Fruit fly (Drosophila melanogaster) whole organism, wandering third instar larva: ENCODE results near the gene CG45012.

Source experiments
- Abd-B ChIP-seq: fragments of >200 bp; optimal IDR thresholded peaks from 2 replicates; lab custom pipeline; 2017; ENCODE audit warnings: missing biosample characterization, missing genetic modification characterization
- CG32264 ChIP-seq: fragments of 200-800 bp; sonication (Bioruptor generic); optimal IDR thresholded peaks from 2 replicates; lab custom pipeline; 2016; ENCODE audit warnings: missing biosample characterization, missing genetic modification characterization
- CG9705 ChIP-seq: fragments of 200-800 bp; sonication (Bioruptor generic); optimal IDR thresholded peaks from 2 replicates; lab custom pipeline; 2018; ENCODE audit warnings: missing biosample characterization, mild to moderate bottlenecking, missing genetic modification characterization
- CrebA ChIP-seq: fragments of 200-800 bp; sonication (Bioruptor generic); optimal IDR thresholded peaks from 2 replicates; lab custom pipeline; 2016; ENCODE audit warnings: missing biosample characterization, mild to moderate bottlenecking, missing genetic modification characterization, borderline replicate concordance
- Dfd ChIP-seq: fragments of >200 bp; optimal IDR thresholded peaks from 2 replicates; lab custom pipeline; 2017; ENCODE audit warnings: missing biosample characterization, missing genetic modification characterization
- Dif ChIP-seq: fragments of 200-275, 200-300 bp; sonication (Bioruptor generic); optimal IDR thresholded peaks from 2 replicates; lab custom pipeline; 2018; ENCODE audit warnings: missing biosample characterization, missing genetic modification characterization; ENCODE audit not compliant: partially characterized antibody
- GATAd ChIP-seq: sonication (Bioruptor generic); optimal IDR thresholded peaks from 2 replicates; lab custom pipeline; 2016; ENCODE audit warnings: missing biosample characterization, missing genetic modification characterization
- HLH106 ChIP-seq: fragments of 200-800 bp; optimal IDR thresholded peaks from 3 replicates; lab custom pipeline; 2019; ENCODE audit warnings: missing biosample characterization, mild to moderate bottlenecking, missing genetic modification characterization, moderate library complexity
- Hnf4 ChIP-seq: fragments of 200-800 bp; sonication (Bioruptor generic); optimal IDR thresholded peaks from 2 replicates; lab custom pipeline; 2016; ENCODE audit warnings: missing biosample characterization, mild to moderate bottlenecking, missing genetic modification characterization
- Hr78 ChIP-seq: fragments of >200 bp; optimal IDR thresholded peaks from 2 replicates; lab custom pipeline; 2017; ENCODE audit warnings: missing biosample characterization, missing genetic modification characterization
- Hr83 ChIP-seq: fragments of 200-300 bp; sonication (Bioruptor generic); optimal IDR thresholded peaks from 2 replicates; lab custom pipeline; 2016; ENCODE audit warnings: missing biosample characterization, mild to moderate bottlenecking, missing genetic modification characterization, moderate library complexity; ENCODE audit not compliant: poor library complexity, severe bottlenecking
- Jra ChIP-seq: sonication (Bioruptor generic); optimal IDR thresholded peaks from 2 replicates; lab custom pipeline; 2016; ENCODE audit warnings: missing biosample characterization, missing genetic modification characterization
- Mio ChIP-seq: sonication (Bioruptor generic); optimal IDR thresholded peaks from 2 replicates; lab custom pipeline; 2016; ENCODE audit warnings: missing biosample characterization, missing genetic modification characterization
- Myc ChIP-seq: fragments of >200 bp; optimal IDR thresholded peaks from 2 replicates; lab custom pipeline; 2017
- N ChIP-seq: fragments of >200 bp; optimal IDR thresholded peaks from 2 replicates; lab custom pipeline; 2018; ENCODE audit warnings: missing biosample characterization, missing external identifiers, missing genetic modification characterization
- OdsH ChIP-seq: fragments of 200-800 bp; sonication (Bioruptor generic); optimal IDR thresholded peaks from 2 replicates; lab custom pipeline; 2016; ENCODE audit warnings: missing biosample characterization, mild to moderate bottlenecking, missing genetic modification characterization
- Rel ChIP-seq, 2 experiments: fragments of 200-800 bp; sonication (Bioruptor generic) in 1 of 2; optimal IDR thresholded peaks; 2 replicates in 1 of 2; 3 replicates in 1 of 2; lab custom pipeline; 2016 to 2019; ENCODE audit warnings: mild to moderate bottlenecking in 2 of 2, missing biosample characterization in 2 of 2, missing genetic modification characterization in 2 of 2, moderate library complexity in 1 of 2
- Sp1 ChIP-seq: fragments of 200-800 bp; sonication (Bioruptor generic); optimal IDR thresholded peaks from 3 replicates; lab custom pipeline; 2019; ENCODE audit warnings: missing biosample characterization, mild to moderate bottlenecking, missing genetic modification characterization, moderate library complexity
- Vsx2 ChIP-seq: fragments of 200-300, 225-300 bp; sonication (Bioruptor generic); optimal IDR thresholded peaks from 2 replicates; lab custom pipeline; 2018; ENCODE audit warnings: missing biosample characterization, missing genetic modification characterization; ENCODE audit not compliant: partially characterized antibody
- br ChIP-seq: fragments of 200-800 bp; sonication (Bioruptor generic); optimal IDR thresholded peaks from 2 replicates; lab custom pipeline; 2016; ENCODE audit warnings: missing biosample characterization, missing genetic modification characterization
- brk ChIP-seq: fragments of 200-800 bp; sonication (Bioruptor generic); optimal IDR thresholded peaks from 2 replicates; lab custom pipeline; 2016; ENCODE audit warnings: missing biosample characterization, mild to moderate bottlenecking, missing genetic modification characterization
- dl ChIP-seq, 2 experiments: fragments of 175-275, 200-275 bp in 1 of 2; fragments of 200-275 bp in 1 of 2; sonication (Bioruptor generic); optimal IDR thresholded peaks; lab custom pipeline; 2018; ENCODE audit warnings: mild to moderate bottlenecking in 2 of 2, missing biosample characterization in 2 of 2, missing genetic modification characterization in 2 of 2, moderate library complexity in 2 of 2; ENCODE audit not compliant: partially characterized antibody in 2 of 2, insufficient read depth in 1 of 2
- dmrt93B ChIP-seq: fragments of 200-800 bp; sonication (Bioruptor generic); optimal IDR thresholded peaks from 2 replicates; lab custom pipeline; 2018; ENCODE audit warnings: missing biosample characterization, mild to moderate bottlenecking, missing genetic modification characterization
- dsf ChIP-seq: sonication (Bioruptor generic); optimal IDR thresholded peaks from 2 replicates; lab custom pipeline; 2016; ENCODE audit warnings: missing biosample characterization, missing genetic modification characterization, borderline replicate concordance
- ey ChIP-seq: fragments of 200-800 bp; sonication (Bioruptor generic); optimal IDR thresholded peaks from 2 replicates; lab custom pipeline; 2016; ENCODE audit warnings: missing biosample characterization, missing genetic modification characterization
- foxo ChIP-seq, 2 experiments: fragments of 200-800 bp; sonication (Bioruptor generic); optimal IDR thresholded peaks; 2 replicates in 1 of 2; 3 replicates in 1 of 2; lab custom pipeline; 2016 to 2017; ENCODE audit warnings: missing biosample characterization in 2 of 2, missing genetic modification characterization in 2 of 2
- fru ChIP-seq: fragments of 200-800 bp; sonication (Bioruptor generic); optimal IDR thresholded peaks from 3 replicates; lab custom pipeline; 2016; ENCODE audit warnings: missing biosample characterization, mild to moderate bottlenecking, missing genetic modification characterization
- h ChIP-seq: fragments of 200-800 bp; sonication (Bioruptor generic); optimal IDR thresholded peaks from 3 replicates; lab custom pipeline; 2016; ENCODE audit warnings: missing biosample characterization, mild to moderate bottlenecking, missing genetic modification characterization
- jim ChIP-seq: fragments of 175-275, 200-325 bp; sonication (Bioruptor generic); optimal IDR thresholded peaks from 2 replicates; lab custom pipeline; 2016; ENCODE audit warnings: missing biosample characterization, mild to moderate bottlenecking, missing genetic modification characterization
- lola ChIP-seq: fragments of >200 bp; optimal IDR thresholded peaks from 2 replicates; lab custom pipeline; 2017; ENCODE audit warnings: missing biosample characterization, missing genetic modification characterization
- pan ChIP-seq: fragments of >200 bp; optimal IDR thresholded peaks from 2 replicates; lab custom pipeline; 2017
- psq ChIP-seq: fragments of 200-800 bp; sonication (Bioruptor generic); optimal IDR thresholded peaks from 3 replicates; lab custom pipeline; 2017; ENCODE audit warnings: missing biosample characterization, mild to moderate bottlenecking, missing genetic modification characterization, moderate library complexity
- rgr ChIP-seq: fragments of 200-800 bp; sonication (Bioruptor generic); optimal IDR thresholded peaks from 3 replicates; lab custom pipeline; 2016; ENCODE audit warnings: missing biosample characterization, mild to moderate bottlenecking, missing genetic modification characterization
- sage ChIP-seq: fragments of 200-800 bp; sonication (Bioruptor generic); optimal IDR thresholded peaks from 2 replicates; lab custom pipeline; 2016; ENCODE audit warnings: missing biosample characterization, mild to moderate bottlenecking, missing genetic modification characterization
- sv ChIP-seq: fragments of 200-800 bp; sonication (Bioruptor generic); optimal IDR thresholded peaks from 3 replicates; lab custom pipeline; 2016; ENCODE audit warnings: missing biosample characterization, missing genetic modification characterization
- tai ChIP-seq: sonication (Bioruptor generic); optimal IDR thresholded peaks from 2 replicates; lab custom pipeline; 2016; ENCODE audit warnings: missing biosample characterization, missing genetic modification characterization
- usp ChIP-seq: fragments of >200 bp; optimal IDR thresholded peaks from 2 replicates; lab custom pipeline; 2017; ENCODE audit warnings: missing biosample characterization, missing genetic modification characterization
- woc ChIP-seq: sonication (Bioruptor generic); optimal IDR thresholded peaks from 2 replicates; lab custom pipeline; 2016; ENCODE audit warnings: missing biosample characterization, mild to moderate bottlenecking, missing genetic modification characterization

The CG45012 gene

dm6 chr2L:11797127-11797526 lies 37.3 kb upstream of the CG45012 start:
- TF ChIP-seq Rel (GFP tag; optimal IDR thresholded peaks at IDR 0.05; lab: Kevin White, UChicago) (no peak), Rel (tag; optimal IDR thresholded peaks at IDR 0.05; lab: Kevin White, UChicago) (no peak), HLH106 (no peak), Hnf4 (GFP tag; lab: Kevin White, UChicago) (no peak), Dfd (GFP tag; lab: Kevin White, UChicago) (peak; percentile 95)

dm6 chr2L:11804228-11805044 lies 30.0 kb upstream of the CG45012 start:
- TF ChIP-seq jim (no peak), foxo (GFP tag; optimal IDR thresholded peaks at IDR 0.05; lab: Kevin White, UChicago) (no peak), OdsH (GFP tag; lab: Kevin White, UChicago) (no peak), dmrt93B (GFP tag; lab: Kevin White, UChicago) (no peak), usp (GFP tag; lab: Kevin White, UChicago) (no peak), Dif (GFP tag; lab: Kevin White, UChicago) (no peak), dsf (no peak), psq (GFP tag; lab: Kevin White, UChicago) (peak; percentile 70), Dfd (GFP tag; lab: Kevin White, UChicago) (peak; percentile 16), Abd-B (GFP tag; lab: Kevin White, UChicago) (no peak)
- TF ChIP-seq, all 38 proteins: peak for 2

dm6 chr2L:11806022-11806700 lies 28.2 kb upstream of the CG45012 start:
- TF ChIP-seq Hnf4 (GFP tag; lab: Kevin White, UChicago) (no peak), ey (GFP tag; lab: Kevin White, UChicago) (no peak), jim (no peak), OdsH (GFP tag; lab: Kevin White, UChicago) (peak; percentile 1), Myc (no peak), Abd-B (GFP tag; lab: Kevin White, UChicago) (no peak), Rel (GFP tag; optimal IDR thresholded peaks at IDR 0.05; lab: Kevin White, UChicago) (no peak), Rel (tag; optimal IDR thresholded peaks at IDR 0.05; lab: Kevin White, UChicago) (peak; percentile 42), Dfd (GFP tag; lab: Kevin White, UChicago) (no peak), Hr78 (no peak), foxo (GFP tag; optimal IDR thresholded peaks at IDR 0.05; lab: Kevin White, UChicago) (peak in 1 of 2 experiments; percentile 9), Dif (GFP tag; lab: Kevin White, UChicago) (no peak), fru (GFP tag; lab: Kevin White, UChicago) (no peak), Hr83 (GFP tag; lab: Kevin White, UChicago) (peak; percentile 30), sage (GFP tag; lab: Kevin White, UChicago) (no peak), N (peak; percentile 27), CG32264 (GFP tag; lab: Kevin White, UChicago) (no peak), CrebA (GFP tag; lab: Kevin White, UChicago) (no peak), Jra (GFP tag; lab: Kevin White, UChicago) (no peak), Mio (GFP tag; lab: Kevin White, UChicago) (no peak), tai (GFP tag; lab: Kevin White, UChicago) (no peak), HLH106 (peak; percentile 33), Vsx2 (GFP tag; lab: Kevin White, UChicago) (no peak), GATAd (GFP tag; lab: Kevin White, UChicago) (no peak), brk (GFP tag; lab: Kevin White, UChicago) (no peak), rgr (GFP tag; lab: Kevin White, UChicago) (peak; percentile 18), woc (GFP tag; lab: Kevin White, UChicago) (peak; percentile 1), br (no peak), dl (GFP tag; optimal IDR thresholded peaks at IDR 0.05; lab: Kevin White, UChicago; ENCODE audit: insufficient read depth in 1 of 2, partially characterized antibody in 2 of 2) (no peak), lola (GFP tag; lab: Kevin White, UChicago) (no peak), psq (GFP tag; lab: Kevin White, UChicago) (no peak), usp (GFP tag; lab: Kevin White, UChicago) (no peak), sv (no peak), h (GFP tag; lab: Kevin White, UChicago) (no peak), dsf (no peak), CG9705 (no peak), pan (lab: Kevin White, UChicago) (no peak), dmrt93B (GFP tag; lab: Kevin White, UChicago) (no peak), Sp1 (GFP tag; lab: Kevin White, UChicago) (peak; percentile 1)
- TF ChIP-seq, all 38 proteins: peak for 9
